Worm (Caenorhabditis elegans): Measurements from ENCODE around the gene R05F9.9.

Gene R05F9.9

ce11 chrII:4902035-4902434 lies at the start of gene R05F9.9:
TSS of gene R05F9.9 (minus strand) at chrII:4902100.
- no peak for TF ChIP-seq nhr-6 (tag; optimal IDR thresholded peaks at IDR 0.05)
- peak in 1 of 2 experiments; percentile 74 for TF ChIP-seq lsy-2 (tag; optimal IDR thresholded peaks at IDR 0.05)
- no peak for TF ChIP-seq nhr-11 (tag; optimal IDR thresholded peaks at IDR 0.05)
- no peak for TF ChIP-seq sem-4 (tag; optimal IDR thresholded peaks at IDR 0.05)
- no peak for TF ChIP-seq egl-27 (tag; optimal IDR thresholded peaks at IDR 0.05)
- peak; percentile 67 for TF ChIP-seq C34F6.9 (tag; optimal IDR thresholded peaks at IDR 0.05)
- TF ChIP-seq ama-1 (optimal IDR thresholded peaks at IDR 0.05), result peak; percentile 62
- TF ChIP-seq nhr-12 (tag; optimal IDR thresholded peaks at IDR 0.05), result no peak
- TF ChIP-seq ceh-16 (tag; optimal IDR thresholded peaks at IDR 0.05), result no peak
- TF ChIP-seq lin-13 (GFP tag; optimal IDR thresholded peaks at IDR 0.05), result peak; percentile 16
- peak; percentile 70 for TF ChIP-seq unc-55 (GFP tag; optimal IDR thresholded peaks at IDR 0.05)
- TF ChIP-seq sma-9 (GFP tag; optimal IDR thresholded peaks at IDR 0.05), result no peak
- TF ChIP-seq sma-9 (tag; optimal IDR thresholded peaks at IDR 0.05), result no peak
- TF ChIP-seq gmeb-1 (tag; optimal IDR thresholded peaks at IDR 0.05), result peak; percentile 15
- peak; percentile 2 for TF ChIP-seq nhr-129 (tag; optimal IDR thresholded peaks at IDR 0.05)
- TF ChIP-seq Y55F3AM.14 (GFP tag; optimal IDR thresholded peaks at IDR 0.05), result no peak
- TF ChIP-seq crh-2 (tag; optimal IDR thresholded peaks at IDR 0.05), result peak; percentile 72
- TF ChIP-seq ztf-4 (tag; optimal IDR thresholded peaks at IDR 0.05), result peak; percentile 82

- no peak for TF ChIP-seq F13H6.1 (tag; optimal IDR thresholded peaks at IDR 0.05)
- TF ChIP-seq nhr-23 (tag; optimal IDR thresholded peaks at IDR 0.05), result no peak
- no peak for TF ChIP-seq nhr-11 (tag; optimal IDR thresholded peaks at IDR 0.05)
- no peak for TF ChIP-seq ztf-11 (tag; optimal IDR thresholded peaks at IDR 0.05)
- TF ChIP-seq blmp-1 (tag; optimal IDR thresholded peaks at IDR 0.05; ENCODE audit: insufficient read depth), result no peak
- no peak for TF ChIP-seq egl-27 (tag; optimal IDR thresholded peaks at IDR 0.05)
- TF ChIP-seq lsy-2 (tag; optimal IDR thresholded peaks at IDR 0.05), result no peak
- no peak for TF ChIP-seq Y55F3AM.14 (GFP tag; optimal IDR thresholded peaks at IDR 0.05)
- no peak for TF ChIP-seq aly-2 (tag; optimal IDR thresholded peaks at IDR 0.05)
- no peak for TF ChIP-seq sma-9 (GFP tag; optimal IDR thresholded peaks at IDR 0.05)
- TF ChIP-seq sma-9 (tag; optimal IDR thresholded peaks at IDR 0.05), result no peak
- TF ChIP-seq snpc-4 (tag; optimal IDR thresholded peaks at IDR 0.05), result no peak
- TF ChIP-seq nhr-12 (tag; optimal IDR thresholded peaks at IDR 0.05), result no peak
- no peak for TF ChIP-seq elt-3 (tag; optimal IDR thresholded peaks at IDR 0.05)
- no peak for TF ChIP-seq ztf-4 (tag; optimal IDR thresholded peaks at IDR 0.05)
- no peak for TF ChIP-seq lin-11 (tag; optimal IDR thresholded peaks at IDR 0.05)
- TF ChIP-seq unc-62 (GFP tag; optimal IDR thresholded peaks at IDR 0.05), result no peak
- no peak for TF ChIP-seq nhr-21 (tag; optimal IDR thresholded peaks at IDR 0.05)
Observed at ce11 chrII:4949380-4949950, 47.6 kb upstream of the R05F9.9 start, which contains the start of the genes try-1 and zyg-12. TSS of gene try-1 (minus strand) at chrII:4949527. TSS of gene zyg-12 (plus strand) at chrII:4949900.

- no peak for TF ChIP-seq ztf-4 (tag; optimal IDR thresholded peaks at IDR 0.05)
- no peak for TF ChIP-seq sma-3 (GFP tag; optimal IDR thresholded peaks at IDR 0.05)
- TF ChIP-seq unc-55 (GFP tag; optimal IDR thresholded peaks at IDR 0.05), result no peak
- no peak for TF ChIP-seq nhr-25 (tag; optimal IDR thresholded peaks at IDR 0.05)
- TF ChIP-seq F13H6.1 (tag; optimal IDR thresholded peaks at IDR 0.05), result no peak
- TF ChIP-seq peb-1 (tag; optimal IDR thresholded peaks at IDR 0.05), result no peak
- no peak for TF ChIP-seq gmeb-1 (tag; optimal IDR thresholded peaks at IDR 0.05)
- no peak for TF ChIP-seq mbf-1 (tag; optimal IDR thresholded peaks at IDR 0.05)
- no peak for TF ChIP-seq unc-39 (tag; optimal IDR thresholded peaks at IDR 0.05)
- TF ChIP-seq nhr-10 (tag; optimal IDR thresholded peaks at IDR 0.05), result no peak
- TF ChIP-seq blmp-1 (tag; optimal IDR thresholded peaks at IDR 0.05; ENCODE audit: insufficient read depth), result no peak
- TF ChIP-seq R02D3.7 (tag; optimal IDR thresholded peaks at IDR 0.05), result no peak
Observed at ce11 chrII:4948118-4948517, 46.2 kb upstream of the R05F9.9 start.

- TF ChIP-seq R02D3.7 (tag; optimal IDR thresholded peaks at IDR 0.05), result no peak
- TF ChIP-seq zag-1 (tag; optimal IDR thresholded peaks at IDR 0.05), result no peak
- TF ChIP-seq nhr-129 (tag; optimal IDR thresholded peaks at IDR 0.05), result peak; percentile 18
- no peak for TF ChIP-seq sma-9 (GFP tag; optimal IDR thresholded peaks at IDR 0.05)
- no peak for TF ChIP-seq sma-9 (tag; optimal IDR thresholded peaks at IDR 0.05)
- TF ChIP-seq lsy-2 (tag; optimal IDR thresholded peaks at IDR 0.05), result peak in 1 of 2 experiments; percentile 13
- TF ChIP-seq C34F6.9 (tag; optimal IDR thresholded peaks at IDR 0.05), result peak; percentile 19
- TF ChIP-seq elt-3 (tag; optimal IDR thresholded peaks at IDR 0.05), result no peak
- TF ChIP-seq fos-1 (tag; optimal IDR thresholded peaks at IDR 0.05), result no peak
- peak; percentile 31 for TF ChIP-seq unc-55 (GFP tag; optimal IDR thresholded peaks at IDR 0.05)
- TF ChIP-seq aly-2 (tag; optimal IDR thresholded peaks at IDR 0.05), result no peak
- peak; percentile 25 for TF ChIP-seq crh-2 (tag; optimal IDR thresholded peaks at IDR 0.05)
- TF ChIP-seq lin-13 (GFP tag; optimal IDR thresholded peaks at IDR 0.05), result peak; percentile 42
- no peak for TF ChIP-seq mab-5 (tag; optimal IDR thresholded peaks at IDR 0.05)
Observed at ce11 chrII:4946775-4947174, 44.9 kb upstream of the R05F9.9 start.

Measured in whole organism, L2 larva.